Worm (Caenorhabditis elegans): ENCODE results near the gene F58A4.1.
A peak's percentile ranks its signal among the peaks of the same experiment; 100 is the strongest.

The F58A4.1 gene

ce11 chrIII:9615114-9615513, 16.8 kb downstream of the F58A4.1 start:
- TF ChIP-seq hlh-8 (tag; optimal IDR thresholded peaks at IDR 0.05) (no peak), ceh-31 (tag; optimal IDR thresholded peaks at IDR 0.05) (no peak), ceh-18 (tag; optimal IDR thresholded peaks at IDR 0.05) (no peak), K09A11.1 (tag; optimal IDR thresholded peaks at IDR 0.05; ENCODE audit: insufficient read depth) (no peak), gmeb-2 (tag; optimal IDR thresholded peaks at IDR 0.05) (no peak), che-1 (tag; optimal IDR thresholded peaks at IDR 0.05) (no peak), npax-4 (tag; optimal IDR thresholded peaks at IDR 0.05) (no peak), elt-4 (tag; optimal IDR thresholded peaks at IDR 0.05) (no peak), ceh-24 (tag; optimal IDR thresholded peaks at IDR 0.05) (no peak), C38D4.7 (GFP tag; optimal IDR thresholded peaks at IDR 0.05) (no peak), madf-2 (tag; optimal IDR thresholded peaks at IDR 0.05) (no peak), hlh-15 (tag; optimal IDR thresholded peaks at IDR 0.05) (no peak)

- TF ChIP-seq sdc-2 (tag; optimal IDR thresholded peaks at IDR 0.05) (no peak), dve-1 (tag; optimal IDR thresholded peaks at IDR 0.05) (no peak), dmd-4 (tag; optimal IDR thresholded peaks at IDR 0.05; ENCODE audit: borderline replicate concordance) (no peak), nfya-1 (tag; optimal IDR thresholded peaks at IDR 0.05) (peak; percentile 55), ceh-14 (tag; optimal IDR thresholded peaks at IDR 0.05) (peak; percentile 39), pat-9 (tag; optimal IDR thresholded peaks at IDR 0.05) (no peak), Y22D7AL.16 (tag; optimal IDR thresholded peaks at IDR 0.05) (no peak), ahr-1 (tag; optimal IDR thresholded peaks at IDR 0.05) (no peak), ama-1 (optimal IDR thresholded peaks at IDR 0.05) (no peak), elt-2 (tag; optimal IDR thresholded peaks at IDR 0.05) (no peak), unc-42 (tag; optimal IDR thresholded peaks at IDR 0.05) (no peak), fkh-6 (tag; optimal IDR thresholded peaks at IDR 0.05) (no peak), ceh-6 (GFP tag; optimal IDR thresholded peaks at IDR 0.05) (no peak), pha-2 (tag; optimal IDR thresholded peaks at IDR 0.05) (no peak), fkh-10 (GFP tag; optimal IDR thresholded peaks at IDR 0.05) (no peak), unc-3 (GFP tag; conservative IDR thresholded peaks at IDR 0.05) (no peak), unc-3 (tag; optimal IDR thresholded peaks at IDR 0.05) (no peak), tbx-2 (tag; optimal IDR thresholded peaks at IDR 0.05) (no peak), ceh-30 (tag; optimal IDR thresholded peaks at IDR 0.05) (no peak), hlh-30 (tag; optimal IDR thresholded peaks at IDR 0.05; ENCODE audit: insufficient read depth) (no peak), unc-55 (GFP tag; optimal IDR thresholded peaks at IDR 0.05) (peak; percentile 5), hlh-15 (tag; optimal IDR thresholded peaks at IDR 0.05) (no peak), syd-9 (tag; optimal IDR thresholded peaks at IDR 0.05) (no peak), lin-11 (tag; optimal IDR thresholded peaks at IDR 0.05) (no peak), tbx-7 (tag; optimal IDR thresholded peaks at IDR 0.05) (no peak), pros-1 (tag; optimal IDR thresholded peaks at IDR 0.05) (no peak), C08G9.2 (tag; optimal IDR thresholded peaks at IDR 0.05) (no peak), rnt-1 (tag; optimal IDR thresholded peaks at IDR 0.05) (no peak), pax-1 (tag; optimal IDR thresholded peaks at IDR 0.05) (no peak), sox-4 (tag; optimal IDR thresholded peaks at IDR 0.05) (no peak), nhr-11 (tag; optimal IDR thresholded peaks at IDR 0.05) (no peak), ceh-22 (tag; optimal IDR thresholded peaks at IDR 0.05) (no peak), C38D4.7 (GFP tag; optimal IDR thresholded peaks at IDR 0.05) (no peak), ceh-48 (tag; optimal IDR thresholded peaks at IDR 0.05) (peak; percentile 76), elt-4 (tag; optimal IDR thresholded peaks at IDR 0.05) (no peak), ceh-31 (tag; optimal IDR thresholded peaks at IDR 0.05) (peak; percentile 37), pqm-1 (tag; optimal IDR thresholded peaks at IDR 0.05) (no peak), ztf-16 (tag; optimal IDR thresholded peaks at IDR 0.05) (no peak), fax-1 (tag; optimal IDR thresholded peaks at IDR 0.05) (no peak), pha-4 (tag; optimal IDR thresholded peaks at IDR 0.05) (no peak), mec-3 (tag; optimal IDR thresholded peaks at IDR 0.05; ENCODE audit: borderline replicate concordance) (no peak), lim-6 (tag; optimal IDR thresholded peaks at IDR 0.05) (no peak), eyg-1 (tag; optimal IDR thresholded peaks at IDR 0.05) (no peak)
Observed at ce11 chrIII:9616426-9616825, 18.2 kb downstream of the F58A4.1 start, which contains the start of gene hcp-3. TSS of gene hcp-3 (minus strand) at chrIII:9616470.

All from whole organism, late embryonic.